Worm (Caenorhabditis elegans) whole organism, L4 larva: ENCODE results near the gene hmgr-1.

ENCODE experiments used
- Y48G9A.11 ChIP-seq: fragments of 200-800 bp; sonication (Bioruptor generic); IDR thresholded peaks from 2 replicates; pipeline ENCODE4 v1.3.6; 2022; ENCODE audit warnings: missing genetic modification reagents, missing genetic modification characterization, missing compliant biosample characterization
- Y5F2A.4 ChIP-seq: fragments of 200-800 bp; sonication (Bioruptor generic); optimal IDR thresholded peaks from 2 replicates; lab custom pipeline; 2018; ENCODE audit warnings: mild to moderate bottlenecking, missing genetic modification characterization, missing compliant biosample characterization
- ces-1 ChIP-seq: fragments of 150-350 bp; sonication (generic microtip); optimal IDR thresholded peaks from 4 replicates; lab custom pipeline; 2014; ENCODE audit warnings: missing biosample characterization, missing genetic modification reagents, missing genetic modification characterization
- dpl-1 ChIP-seq: fragments of 150-350 bp; optimal IDR thresholded peaks from 2 replicates; lab custom pipeline; 2014; ENCODE audit warnings: missing biosample characterization, missing genetic modification reagents, missing genetic modification characterization
- dve-1 ChIP-seq: sonication (generic microtip); optimal IDR thresholded peaks from 2 replicates; lab custom pipeline; 2017; ENCODE audit warnings: antibody characterized with exemption, mild to moderate bottlenecking, missing genetic modification characterization, missing compliant biosample characterization; ENCODE audit not compliant: insufficient read depth
- hlh-30 ChIP-seq: sonication (generic microtip); optimal IDR thresholded peaks from 2 replicates; lab custom pipeline; 2017; ENCODE audit warnings: antibody characterized with exemption, mild to moderate bottlenecking, missing genetic modification characterization, missing compliant biosample characterization; ENCODE audit not compliant: insufficient read depth
- lin-15B ChIP-seq: fragments of 150-350 bp; sonication (generic microtip); optimal IDR thresholded peaks from 3 replicates; lab custom pipeline; 2014; ENCODE audit warnings: missing biosample characterization, missing genetic modification characterization
- mdl-1 ChIP-seq, 2 experiments: fragments of 150-350 bp in 1 of 2; sonication (generic microtip) in 1 of 2; optimal IDR thresholded peaks; 2 replicates each; lab custom pipeline; 2014 to 2017; ENCODE audit warnings: missing biosample characterization in 2 of 2, missing genetic modification characterization in 2 of 2
- nhr-237 ChIP-seq: sonication (generic microtip); optimal IDR thresholded peaks from 2 replicates; lab custom pipeline; 2017; ENCODE audit warnings: missing biosample characterization, missing genetic modification characterization
- nhr-25 ChIP-seq: sonication (generic microtip); optimal IDR thresholded peaks from 2 replicates; lab custom pipeline; 2017; ENCODE audit warnings: missing genetic modification characterization, mild to moderate bottlenecking, missing compliant biosample characterization, antibody characterized with exemption, moderate library complexity, borderline replicate concordance; ENCODE audit not compliant: insufficient read depth
- nhr-6 ChIP-seq: fragments of 150-350 bp; optimal IDR thresholded peaks from 2 replicates; lab custom pipeline; 2014; ENCODE audit warnings: missing biosample characterization, missing genetic modification characterization
- nhr-76 ChIP-seq: fragments of 150-350 bp; optimal IDR thresholded peaks from 2 replicates; lab custom pipeline; 2014; ENCODE audit warnings: missing biosample characterization, missing genetic modification characterization
- unc-39 ChIP-seq: sonication (generic microtip); optimal IDR thresholded peaks from 2 replicates; lab custom pipeline; 2017; ENCODE audit warnings: missing biosample characterization, missing genetic modification characterization
- ztf-11 ChIP-seq: fragments of 150-350 bp; optimal IDR thresholded peaks from 2 replicates; lab custom pipeline; 2014; ENCODE audit warnings: missing biosample characterization, missing genetic modification characterization

DNA sequence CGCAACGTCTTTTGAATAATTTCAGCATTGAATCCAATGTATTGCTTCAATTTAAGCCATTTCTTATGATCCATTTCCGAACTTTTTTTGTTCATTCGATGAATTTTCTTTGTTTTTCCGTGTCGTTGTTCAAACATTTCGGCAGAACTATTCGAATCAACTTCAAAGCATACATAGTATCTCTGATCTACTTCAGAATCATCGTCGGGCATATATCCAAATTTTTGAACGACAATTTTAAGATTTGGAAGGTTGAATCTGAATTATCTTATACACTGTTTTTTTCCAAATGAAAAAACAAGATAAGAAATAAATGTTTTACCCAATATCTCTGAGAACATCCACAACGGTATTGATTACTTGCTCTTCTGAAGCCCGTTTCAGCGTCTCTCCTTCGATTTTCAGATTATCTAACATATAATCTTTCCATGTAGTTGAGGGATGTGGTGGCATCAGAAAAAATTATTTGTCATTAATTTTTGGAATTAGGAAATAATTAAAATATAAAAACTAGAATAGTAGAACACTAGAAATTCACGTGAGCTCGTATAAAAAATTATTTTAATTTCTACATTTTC, 30.1 kb upstream of the hmgr-1 start, which contains the start of gene lab-2:
- TF ChIP-seq Y5F2A.4 (GFP tag; lab: Kevin White, UChicago), result no peak
- TF ChIP-seq ces-1 (GFP tag; lab: Kevin White, UChicago), result no peak
- TF ChIP-seq nhr-6, result no peak
- TF ChIP-seq Y48G9A.11, result no peak
- TF ChIP-seq nhr-237 (tag; lab: Kevin White, UChicago), result no peak
- no peak for TF ChIP-seq unc-39 (tag; lab: Kevin White, UChicago)
- no peak for TF ChIP-seq dpl-1 (GFP tag; lab: Kevin White, UChicago)
- TF ChIP-seq nhr-25 (tag; lab: Kevin White, UChicago), result peak; percentile 29
- TF ChIP-seq nhr-76, result no peak
- TF ChIP-seq mdl-1 (tag; optimal IDR thresholded peaks at IDR 0.05; lab: Kevin White, UChicago), result no peak
- no peak for TF ChIP-seq lin-15B
- TF ChIP-seq dve-1, result peak; percentile 1
- no peak for TF ChIP-seq ztf-11 (tag; lab: Kevin White, UChicago)
- no peak for TF ChIP-seq hlh-30 (tag; lab: Kevin White, UChicago)
